Worm (Caenorhabditis elegans) whole organism, young adult: ENCODE measurements around the gene T07D3.4.
"Not testable (repeated sequence)": the region's sequence is repeated elsewhere in the genome, so short reads cannot be mapped to it uniquely, and the experiment has no call there.

ENCODE experiments used
- B0336.3 ChIP-seq: fragments of 200-800 bp; sonication (Bioruptor generic); IDR thresholded peaks from 2 replicates; pipeline ENCODE4 v1.3.6; 2022; ENCODE audit warnings: missing genetic modification characterization, missing compliant biosample characterization
- C06A6.2 ChIP-seq: fragments of 200-800 bp; sonication (Bioruptor generic); conservative IDR thresholded peaks from 2 replicates; pipeline ENCODE4 v1.3.6; 2022; ENCODE audit warnings: missing genetic modification characterization, missing compliant biosample characterization
- F22D6.2 ChIP-seq: sonication (generic microtip); optimal IDR thresholded peaks from 2 replicates; lab custom pipeline; 2016; ENCODE audit warnings: mild to moderate bottlenecking, missing genetic modification characterization, missing compliant biosample characterization
- F52B5.7 ChIP-seq: sonication (generic microtip); optimal IDR thresholded peaks from 2 replicates; lab custom pipeline; 2016; ENCODE audit warnings: mild to moderate bottlenecking, missing genetic modification characterization, missing compliant biosample characterization
- K12H6.12 ChIP-seq: fragments of 200-800 bp; sonication (Bioruptor generic); optimal IDR thresholded peaks from 2 replicates; lab custom pipeline; 2018; ENCODE audit warnings: mild to moderate bottlenecking, missing genetic modification characterization, missing compliant biosample characterization
- ama-1 ChIP-seq, 3 experiments: fragments of 150-350 bp in 1 of 3; sonication (generic microtip) in 2 of 3; optimal IDR thresholded peaks; 2 replicates each; lab custom pipeline; 2014 to 2018; ENCODE audit warnings: missing biosample characterization in 2 of 3, missing genetic modification characterization in 2 of 3, missing genetic modification reagents in 2 of 3
- attf-5 ChIP-seq: fragments of 200-800 bp; sonication (Bioruptor generic); optimal IDR thresholded peaks from 2 replicates; lab custom pipeline; 2018; ENCODE audit warnings: mild to moderate bottlenecking, missing genetic modification characterization, missing compliant biosample characterization
- bed-2 ChIP-seq: fragments of 200-800 bp; sonication (Bioruptor generic); IDR thresholded peaks from 2 replicates; pipeline ENCODE4 v1.3.6; 2022; ENCODE audit warnings: missing genetic modification reagents, missing genetic modification characterization, missing compliant biosample characterization
- ceh-27 ChIP-seq: fragments of 200-800 bp; sonication (Bioruptor generic); optimal IDR thresholded peaks from 2 replicates; lab custom pipeline; 2018; ENCODE audit warnings: mild to moderate bottlenecking, missing genetic modification characterization, moderate library complexity, missing compliant biosample characterization
- dox-1 ChIP-seq: fragments of 200-800 bp; sonication (Bioruptor generic); IDR thresholded peaks from 2 replicates; pipeline ENCODE4 v1.3.6; 2022; ENCODE audit warnings: missing genetic modification reagents, missing genetic modification characterization, missing compliant biosample characterization
- dpff-1 ChIP-seq: sonication (generic microtip); optimal IDR thresholded peaks from 2 replicates; lab custom pipeline; 2017; ENCODE audit warnings: mild to moderate bottlenecking, missing genetic modification characterization, missing compliant biosample characterization
- dpl-1 ChIP-seq: fragments of 150-350 bp; optimal IDR thresholded peaks from 2 replicates; lab custom pipeline; 2014; ENCODE audit warnings: missing biosample characterization, missing genetic modification reagents, missing genetic modification characterization
- egrh-3 ChIP-seq: fragments of 200-800 bp; sonication (Bioruptor generic); IDR thresholded peaks from 2 replicates; pipeline ENCODE4 v1.3.6; 2022; ENCODE audit warnings: missing genetic modification reagents, missing genetic modification characterization, missing compliant biosample characterization
- ets-4 ChIP-seq: fragments of 200-800 bp; sonication (Bioruptor generic); optimal IDR thresholded peaks from 2 replicates; lab custom pipeline; 2018; ENCODE audit warnings: mild to moderate bottlenecking, missing genetic modification characterization, missing compliant biosample characterization
- hmg-1.2 ChIP-seq: fragments of 200-800 bp; sonication (Bioruptor generic); IDR thresholded peaks from 2 replicates; pipeline ENCODE4 v1.3.6; 2022; ENCODE audit warnings: missing genetic modification reagents, missing genetic modification characterization, missing compliant biosample characterization
- let-526 ChIP-seq: fragments of 200-800 bp; sonication (Bioruptor generic); IDR thresholded peaks from 2 replicates; pipeline ENCODE4 v1.3.6; 2022; ENCODE audit warnings: missing genetic modification reagents, missing genetic modification characterization, missing compliant biosample characterization
- lin-26 ChIP-seq: fragments of 200-800 bp; sonication (Bioruptor generic); IDR thresholded peaks from 2 replicates; pipeline ENCODE4 v1.3.6; 2022; ENCODE audit warnings: missing genetic modification reagents, missing genetic modification characterization, missing compliant biosample characterization
- lin-54 ChIP-seq: fragments of 200-800 bp; sonication (Bioruptor generic); optimal IDR thresholded peaks from 2 replicates; lab custom pipeline; 2018; ENCODE audit warnings: mild to moderate bottlenecking, missing genetic modification characterization, missing compliant biosample characterization
- lsy-27 ChIP-seq: sonication (generic microtip); optimal IDR thresholded peaks from 2 replicates; lab custom pipeline; 2017; ENCODE audit warnings: missing genetic modification characterization, mild to moderate bottlenecking, missing compliant biosample characterization, antibody characterized with exemption, missing genotype, borderline replicate concordance; ENCODE audit not compliant: insufficient read depth
- madf-6 ChIP-seq: fragments of 200-800 bp; sonication (Bioruptor generic); IDR thresholded peaks from 2 replicates; pipeline ENCODE4 v1.3.6; 2022; ENCODE audit warnings: missing genetic modification reagents, missing genetic modification characterization, missing compliant biosample characterization
- madf-8 ChIP-seq: fragments of 200-800 bp; sonication (Bioruptor generic); conservative IDR thresholded peaks from 2 replicates; pipeline ENCODE4 v1.3.6; 2022; ENCODE audit warnings: missing genetic modification reagents, missing genetic modification characterization, missing compliant biosample characterization
- mcd-1 ChIP-seq: fragments of 200-800 bp; sonication (Bioruptor generic); IDR thresholded peaks from 2 replicates; pipeline ENCODE4 v1.3.6; 2022; ENCODE audit warnings: missing genetic modification reagents, missing genetic modification characterization, missing compliant biosample characterization
- mel-28 ChIP-seq: sonication (generic microtip); optimal IDR thresholded peaks from 2 replicates; lab custom pipeline; 2016; ENCODE audit warnings: borderline replicate concordance, mild to moderate bottlenecking, missing genetic modification characterization, missing compliant biosample characterization
- nfya-1 ChIP-seq: sonication (generic microtip); optimal IDR thresholded peaks from 2 replicates; lab custom pipeline; 2017; ENCODE audit warnings: antibody characterized with exemption, missing compliant biosample characterization, missing genetic modification characterization, borderline replicate concordance; ENCODE audit not compliant: insufficient read depth
- nfya-2 ChIP-seq: fragments of 200-800 bp; sonication (Bioruptor generic); IDR thresholded peaks from 2 replicates; pipeline ENCODE4 v1.3.6; 2022; ENCODE audit warnings: missing genetic modification reagents, missing genetic modification characterization, missing compliant biosample characterization
- nfyb-1 ChIP-seq: fragments of 200-800 bp; sonication (Bioruptor generic); IDR thresholded peaks from 2 replicates; pipeline ENCODE4 v1.3.6; 2022; ENCODE audit warnings: missing genetic modification reagents, missing genetic modification characterization, missing compliant biosample characterization
- nhr-80 ChIP-seq: sonication (generic microtip); optimal IDR thresholded peaks from 2 replicates; lab custom pipeline; 2016; ENCODE audit warnings: missing genetic modification characterization, missing compliant biosample characterization
- nhr-90 ChIP-seq: sonication (generic microtip); optimal IDR thresholded peaks from 2 replicates; lab custom pipeline; 2016; ENCODE audit warnings: missing genotype, mild to moderate bottlenecking, missing genetic modification characterization, missing compliant biosample characterization
- pbrm-1 ChIP-seq: fragments of 200-800 bp; sonication (Bioruptor generic); IDR thresholded peaks from 2 replicates; pipeline ENCODE4 v1.3.6; 2022; ENCODE audit warnings: missing genetic modification reagents, missing genetic modification characterization, missing compliant biosample characterization
- sdz-38 ChIP-seq: sonication (generic microtip); optimal IDR thresholded peaks from 2 replicates; lab custom pipeline; 2016; ENCODE audit warnings: missing genotype, missing genetic modification characterization, missing compliant biosample characterization
- snpc-3.4 ChIP-seq: sonication (generic microtip); optimal IDR thresholded peaks from 2 replicates; lab custom pipeline; 2017; ENCODE audit warnings: missing genetic modification characterization, mild to moderate bottlenecking, missing compliant biosample characterization, antibody characterized with exemption, moderate library complexity, missing genotype, missing genetic modification reagents
- snpc-4 ChIP-seq, 5 experiments: fragments of 150-350 bp in 1 of 5; sonication (generic microtip) in 4 of 5; optimal IDR thresholded peaks; 2 replicates each; lab custom pipeline; 2014 to 2018; ENCODE audit warnings: missing genetic modification characterization in 5 of 5, missing biosample characterization in 3 of 5, antibody characterized with exemption in 2 of 5, mild to moderate bottlenecking in 2 of 5, missing compliant biosample characterization in 2 of 5, missing genotype in 2 of 5, moderate library complexity in 2 of 5, missing genetic modification reagents in 1 of 5
- somi-1 ChIP-seq: fragments of 200-800 bp; sonication (Bioruptor generic); optimal IDR thresholded peaks from 2 replicates; lab custom pipeline; 2018; ENCODE audit warnings: mild to moderate bottlenecking, missing genetic modification characterization, missing compliant biosample characterization
- tlf-1 ChIP-seq: fragments of 200-800 bp; sonication (Bioruptor generic); optimal IDR thresholded peaks from 2 replicates; lab custom pipeline; 2018; ENCODE audit warnings: mild to moderate bottlenecking, missing genetic modification characterization, missing compliant biosample characterization
- unc-62 ChIP-seq: fragments of 150-350 bp; optimal IDR thresholded peaks from 2 replicates; lab custom pipeline; 2014; ENCODE audit warnings: missing biosample characterization, missing genetic modification reagents, missing genetic modification characterization
- ztf-22 ChIP-seq: fragments of 200-800 bp; sonication (Bioruptor generic); optimal IDR thresholded peaks from 2 replicates; lab custom pipeline; 2018; ENCODE audit warnings: mild to moderate bottlenecking, missing genetic modification characterization, moderate library complexity, missing compliant biosample characterization

T07D3.4 gene

DNA sequence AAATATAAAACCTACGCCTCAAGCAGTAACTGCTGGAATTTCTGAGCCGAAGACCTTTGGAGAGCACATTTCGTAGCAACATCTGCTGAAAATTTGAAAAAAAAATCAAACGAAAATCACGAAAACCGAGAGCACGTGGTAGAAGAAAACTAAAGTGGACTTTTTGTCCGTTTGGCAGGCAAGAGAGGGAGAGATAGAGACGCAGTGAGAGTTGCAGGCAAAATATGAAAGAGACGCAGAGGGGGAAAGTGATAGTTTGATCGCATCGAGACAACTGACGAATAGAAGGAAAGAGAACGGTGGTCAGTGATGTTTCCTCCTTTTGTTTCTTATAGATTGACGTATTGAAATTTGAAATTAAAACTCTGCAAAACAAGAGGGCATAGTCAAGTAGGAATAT lies 39.6 kb upstream of the T07D3.4 start, which contains the start of the genes acdh-9 and F28A10.13 (continued):
- TF ChIP-seq mcd-1: peak; percentile 41; the same call in 1 of the 2 replicates
- TF ChIP-seq madf-6 (GFP tag; lab: Robert Waterston, UW): no peak
- TF ChIP-seq pbrm-1: no peak
- peak; percentile 65 for TF ChIP-seq F22D6.2 (tag; lab: Kevin White, UChicago)
- no peak for TF ChIP-seq dpff-1 (tag; lab: Kevin White, UChicago)
- peak; percentile 0 for TF ChIP-seq nhr-90 (tag; lab: Kevin White, UChicago)
- 0 out of 2 replicates have a peak, but pooled peaks have one; percentile 55 for TF ChIP-seq let-526 (GFP tag; lab: Robert Waterston, UW)
- TF ChIP-seq C06A6.2 (GFP tag; lab: Robert Waterston, UW): no peak
- TF ChIP-seq nfya-2 (GFP tag; lab: Robert Waterston, UW): no peak
- TF ChIP-seq mel-28 (tag; lab: Kevin White, UChicago): no peak
- TF ChIP-seq F52B5.7 (tag; lab: Kevin White, UChicago): no peak
- TF ChIP-seq K12H6.12 (tag; lab: Kevin White, UChicago): peak; percentile 23
- no peak for TF ChIP-seq snpc-4 (GFP tag; optimal IDR thresholded peaks at IDR 0.05; lab: Kevin White, UChicago)
- TF ChIP-seq snpc-4 (tag; optimal IDR thresholded peaks at IDR 0.05; lab: Kevin White, UChicago): no peak
- TF ChIP-seq nfya-1: no peak
- 0 out of 2 replicates have a peak, but pooled peaks have one; percentile 52 for TF ChIP-seq nfyb-1 (GFP tag; lab: Robert Waterston, UW)
- TF ChIP-seq somi-1 (GFP tag; lab: Kevin White, UChicago): no peak
- TF ChIP-seq dox-1: no peak
- peak; percentile 70 for TF ChIP-seq B0336.3 (GFP tag; lab: Robert Waterston, UW)
- TF ChIP-seq ceh-27 (GFP tag; lab: Kevin White, UChicago): peak; percentile 25
- TF ChIP-seq sdz-38 (tag; lab: Kevin White, UChicago): no peak
- no peak for TF ChIP-seq lsy-27 (tag; lab: Kevin White, UChicago)
- TF ChIP-seq attf-5 (GFP tag; lab: Kevin White, UChicago): peak; percentile 57
- no peak for TF ChIP-seq dpl-1 (GFP tag; lab: Kevin White, UChicago)
- TF ChIP-seq bed-2: no peak
- peak; percentile 74 for TF ChIP-seq nhr-80 (tag; lab: Kevin White, UChicago)
- TF ChIP-seq ama-1 (optimal IDR thresholded peaks at IDR 0.05; lab: Kevin White, UChicago): peak; percentile 41
- no peak for TF ChIP-seq ama-1 (GFP tag; optimal IDR thresholded peaks at IDR 0.05; lab: Kevin White, UChicago)
- no peak for TF ChIP-seq lin-26
- no peak for TF ChIP-seq madf-8 (GFP tag; lab: Robert Waterston, UW)
- peak; percentile 80; the same call in 1 of the 2 replicates for TF ChIP-seq hmg-1.2 (GFP tag; lab: Robert Waterston, UW)
- no peak for TF ChIP-seq ets-4 (GFP tag; lab: Kevin White, UChicago)
- peak; percentile 31 for TF ChIP-seq lin-54
- peak; percentile 15 for TF ChIP-seq tlf-1 (GFP tag; lab: Kevin White, UChicago)
- no peak for TF ChIP-seq egrh-3 (GFP tag; lab: Robert Waterston, UW)
- TF ChIP-seq unc-62: no peak

DNA sequence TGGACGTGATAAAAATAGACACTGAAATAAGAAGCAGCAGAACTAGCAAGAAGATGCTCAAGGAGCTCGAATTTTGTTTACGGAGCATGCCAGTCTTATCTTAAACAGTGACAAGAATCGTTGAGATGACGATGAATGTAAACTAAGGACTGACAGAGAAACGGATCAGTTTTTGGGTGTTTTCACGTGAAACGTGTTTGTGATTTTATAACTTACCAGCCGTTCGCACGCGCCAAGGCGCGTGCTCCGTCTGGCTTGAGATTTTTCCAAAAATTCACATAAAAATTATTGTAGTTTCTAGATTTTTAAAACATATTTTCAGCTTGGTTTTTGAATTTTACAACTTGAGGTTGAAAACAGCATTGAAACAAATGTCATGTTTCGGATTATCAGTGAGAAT lies 37.5 kb upstream of the T07D3.4 start, which contains the start of gene F28A10.5:
Gene F28A10.5 (minus strand): TSS at position 101 of the 400 bp plus-strand sequence.
- not testable (repeated sequence) for TF ChIP-seq ztf-22; dpff-1 (tag; lab: Kevin White, UChicago); snpc-3.4 (tag; lab: Kevin White, UChicago)
